Worm (Caenorhabditis elegans) whole organism, young adult: ENCODE data around the gene W04G3.13.
A peak's percentile ranks its signal among the peaks of the same experiment; 100 is the strongest.

ENCODE experiments used
- B0019.2 ChIP-seq: fragments of 200-800 bp; sonication (Bioruptor generic); conservative IDR thresholded peaks from 2 replicates; pipeline ENCODE4 v1.3.6; 2022; ENCODE audit warnings: missing genetic modification reagents, missing genetic modification characterization, missing compliant biosample characterization
- B0336.3 ChIP-seq: fragments of 200-800 bp; sonication (Bioruptor generic); IDR thresholded peaks from 2 replicates; pipeline ENCODE4 v1.3.6; 2022; ENCODE audit warnings: missing genetic modification characterization, missing compliant biosample characterization
- D2030.7 ChIP-seq: fragments of 200-800 bp; sonication (Bioruptor generic); IDR thresholded peaks from 2 replicates; pipeline ENCODE4 v1.3.6; 2022; ENCODE audit warnings: missing genetic modification reagents, missing genetic modification characterization, missing compliant biosample characterization
- F23B12.7 ChIP-seq: sonication (generic microtip); optimal IDR thresholded peaks from 2 replicates; lab custom pipeline; 2017; ENCODE audit warnings: missing genetic modification characterization, mild to moderate bottlenecking, missing compliant biosample characterization, antibody characterized with exemption, moderate library complexity; ENCODE audit not compliant: insufficient read depth
- F37B4.10 ChIP-seq: fragments of 200-800 bp; sonication (Bioruptor generic); IDR thresholded peaks from 2 replicates; pipeline ENCODE4 v1.3.6; 2022; ENCODE audit warnings: missing genetic modification characterization, missing compliant biosample characterization
- F49E8.2 ChIP-seq: sonication (generic microtip); optimal IDR thresholded peaks from 3 replicates; lab custom pipeline; 2017; ENCODE audit warnings: missing genetic modification characterization, mild to moderate bottlenecking, missing compliant biosample characterization, antibody characterized with exemption, moderate library complexity; ENCODE audit not compliant: insufficient read depth
- F52B5.7 ChIP-seq: sonication (generic microtip); optimal IDR thresholded peaks from 2 replicates; lab custom pipeline; 2016; ENCODE audit warnings: mild to moderate bottlenecking, missing genetic modification characterization, missing compliant biosample characterization
- F57A8.1 ChIP-seq: fragments of 200-800 bp; sonication (Bioruptor generic); optimal IDR thresholded peaks from 2 replicates; lab custom pipeline; 2018; ENCODE audit warnings: mild to moderate bottlenecking, missing genetic modification characterization, moderate library complexity, missing compliant biosample characterization
- ZK185.1 ChIP-seq: sonication (generic microtip); optimal IDR thresholded peaks from 2 replicates; lab custom pipeline; 2016; ENCODE audit warnings: mild to moderate bottlenecking, missing genetic modification characterization, missing compliant biosample characterization; ENCODE audit not compliant: poor library complexity, severe bottlenecking
- akir-1 ChIP-seq: fragments of 200-800 bp; sonication (Bioruptor generic); optimal IDR thresholded peaks from 2 replicates; lab custom pipeline; 2018; ENCODE audit warnings: mild to moderate bottlenecking, missing genetic modification characterization, moderate library complexity, missing compliant biosample characterization
- ama-1 ChIP-seq, 3 experiments: fragments of 150-350 bp in 1 of 3; sonication (generic microtip) in 2 of 3; optimal IDR thresholded peaks; 2 replicates each; lab custom pipeline; 2014 to 2018; ENCODE audit warnings: missing biosample characterization in 2 of 3, missing genetic modification characterization in 2 of 3, missing genetic modification reagents in 2 of 3
- aptf-3 ChIP-seq: fragments of 200-800 bp; sonication (Bioruptor generic); IDR thresholded peaks from 2 replicates; pipeline ENCODE4 v1.3.6; 2022; ENCODE audit warnings: missing genetic modification characterization, missing compliant biosample characterization
- atf-7 ChIP-seq: sonication (generic microtip); optimal IDR thresholded peaks from 2 replicates; lab custom pipeline; 2017; ENCODE audit warnings: mild to moderate bottlenecking, missing genetic modification characterization, missing compliant biosample characterization
- bed-1 ChIP-seq: fragments of 200-800 bp; sonication (Bioruptor generic); IDR thresholded peaks from 2 replicates; pipeline ENCODE4 v1.3.6; 2022; ENCODE audit warnings: missing genetic modification reagents, missing genetic modification characterization, missing compliant biosample characterization
- ccch-3 ChIP-seq: fragments of 200-800 bp; sonication (Bioruptor generic); optimal IDR thresholded peaks from 2 replicates; lab custom pipeline; 2018; ENCODE audit warnings: mild to moderate bottlenecking, missing genetic modification characterization, missing compliant biosample characterization
- ceh-100 ChIP-seq: fragments of 200-800 bp; sonication (Bioruptor generic); IDR thresholded peaks from 2 replicates; pipeline ENCODE4 v1.3.6; 2022; ENCODE audit warnings: missing genetic modification reagents, missing genetic modification characterization, missing compliant biosample characterization
- ceh-58 ChIP-seq: fragments of 200-800 bp; sonication (Bioruptor generic); IDR thresholded peaks from 2 replicates; pipeline ENCODE4 v1.3.6; 2022; ENCODE audit warnings: missing genetic modification characterization, missing compliant biosample characterization
- ceh-79 ChIP-seq: sonication (generic microtip); optimal IDR thresholded peaks from 2 replicates; lab custom pipeline; 2017; ENCODE audit warnings: mild to moderate bottlenecking, missing genetic modification characterization, missing compliant biosample characterization
- chd-7 ChIP-seq: sonication (generic microtip); optimal IDR thresholded peaks from 2 replicates; lab custom pipeline; 2016; ENCODE audit warnings: mild to moderate bottlenecking, missing genetic modification characterization, moderate library complexity, missing compliant biosample characterization
- dox-1 ChIP-seq: fragments of 200-800 bp; sonication (Bioruptor generic); IDR thresholded peaks from 2 replicates; pipeline ENCODE4 v1.3.6; 2022; ENCODE audit warnings: missing genetic modification reagents, missing genetic modification characterization, missing compliant biosample characterization
- dpl-1 ChIP-seq: fragments of 150-350 bp; optimal IDR thresholded peaks from 2 replicates; lab custom pipeline; 2014; ENCODE audit warnings: missing biosample characterization, missing genetic modification reagents, missing genetic modification characterization
- ekl-4 ChIP-seq: fragments of 200-800 bp; sonication (Bioruptor generic); IDR thresholded peaks from 2 replicates; pipeline ENCODE4 v1.3.6; 2022; ENCODE audit warnings: missing genetic modification reagents, missing genetic modification characterization, missing compliant biosample characterization
- hmg-1.2 ChIP-seq: fragments of 200-800 bp; sonication (Bioruptor generic); IDR thresholded peaks from 2 replicates; pipeline ENCODE4 v1.3.6; 2022; ENCODE audit warnings: missing genetic modification reagents, missing genetic modification characterization, missing compliant biosample characterization
- lin-26 ChIP-seq: fragments of 200-800 bp; sonication (Bioruptor generic); IDR thresholded peaks from 2 replicates; pipeline ENCODE4 v1.3.6; 2022; ENCODE audit warnings: missing genetic modification reagents, missing genetic modification characterization, missing compliant biosample characterization
- lsy-27 ChIP-seq: sonication (generic microtip); optimal IDR thresholded peaks from 2 replicates; lab custom pipeline; 2017; ENCODE audit warnings: missing genetic modification characterization, mild to moderate bottlenecking, missing compliant biosample characterization, antibody characterized with exemption, missing genotype, borderline replicate concordance; ENCODE audit not compliant: insufficient read depth
- mcd-1 ChIP-seq: fragments of 200-800 bp; sonication (Bioruptor generic); IDR thresholded peaks from 2 replicates; pipeline ENCODE4 v1.3.6; 2022; ENCODE audit warnings: missing genetic modification reagents, missing genetic modification characterization, missing compliant biosample characterization
- mxl-1 ChIP-seq: sonication (generic microtip); optimal IDR thresholded peaks from 2 replicates; lab custom pipeline; 2016; ENCODE audit warnings: missing genetic modification characterization, missing compliant biosample characterization
- nfya-1 ChIP-seq: sonication (generic microtip); optimal IDR thresholded peaks from 2 replicates; lab custom pipeline; 2017; ENCODE audit warnings: antibody characterized with exemption, missing compliant biosample characterization, missing genetic modification characterization, borderline replicate concordance; ENCODE audit not compliant: insufficient read depth
- nfyb-1 ChIP-seq: fragments of 200-800 bp; sonication (Bioruptor generic); IDR thresholded peaks from 2 replicates; pipeline ENCODE4 v1.3.6; 2022; ENCODE audit warnings: missing genetic modification reagents, missing genetic modification characterization, missing compliant biosample characterization
- nhr-80 ChIP-seq: sonication (generic microtip); optimal IDR thresholded peaks from 2 replicates; lab custom pipeline; 2016; ENCODE audit warnings: missing genetic modification characterization, missing compliant biosample characterization
- nhr-90 ChIP-seq: sonication (generic microtip); optimal IDR thresholded peaks from 2 replicates; lab custom pipeline; 2016; ENCODE audit warnings: missing genotype, mild to moderate bottlenecking, missing genetic modification characterization, missing compliant biosample characterization
- pha-4 ChIP-seq: fragments of 150-350 bp; sonication (generic microtip); optimal IDR thresholded peaks from 2 replicates; lab custom pipeline; 2014; ENCODE audit warnings: missing biosample characterization, missing genetic modification reagents, missing genetic modification characterization
- rec-8 ChIP-seq, 2 experiments: sonication (generic microtip); optimal IDR thresholded peaks; 2 replicates each; lab custom pipeline; 2016; ENCODE audit warnings: mild to moderate bottlenecking in 2 of 2, missing genetic modification characterization in 2 of 2, missing genetic modification reagents in 2 of 2, missing genotype in 2 of 2, missing biosample characterization in 1 of 2, missing compliant biosample characterization in 1 of 2, moderate library complexity in 1 of 2
- repo-1 ChIP-seq: sonication (generic microtip); optimal IDR thresholded peaks from 2 replicates; lab custom pipeline; 2017; ENCODE audit warnings: mild to moderate bottlenecking, missing genetic modification characterization, missing compliant biosample characterization
- rpc-1 ChIP-seq, 2 experiments: fragments of 150-350 bp in 1 of 2; sonication (generic microtip) in 1 of 2; optimal IDR thresholded peaks; 2 replicates each; lab custom pipeline; 2014 to 2018; ENCODE audit warnings: missing biosample characterization in 1 of 2, missing genetic modification characterization in 1 of 2, missing genetic modification reagents in 1 of 2, missing genotype in 1 of 2
- snpc-1.1 ChIP-seq: sonication (generic microtip); optimal IDR thresholded peaks from 2 replicates; lab custom pipeline; 2017; ENCODE audit warnings: missing genetic modification characterization, mild to moderate bottlenecking, missing compliant biosample characterization, antibody characterized with exemption, moderate library complexity, missing genotype, missing genetic modification reagents; ENCODE audit not compliant: insufficient read depth
- snpc-3.4 ChIP-seq: sonication (generic microtip); optimal IDR thresholded peaks from 2 replicates; lab custom pipeline; 2017; ENCODE audit warnings: missing genetic modification characterization, mild to moderate bottlenecking, missing compliant biosample characterization, antibody characterized with exemption, moderate library complexity, missing genotype, missing genetic modification reagents
- sptf-2 ChIP-seq: fragments of 200-800 bp; sonication (Bioruptor generic); optimal IDR thresholded peaks from 2 replicates; lab custom pipeline; 2018; ENCODE audit warnings: mild to moderate bottlenecking, missing genetic modification characterization, missing compliant biosample characterization
- unc-130 ChIP-seq: sonication (generic microtip); optimal IDR thresholded peaks from 2 replicates; lab custom pipeline; 2016; ENCODE audit warnings: missing genetic modification reagents, missing genetic modification characterization, missing compliant biosample characterization
- xnd-1 ChIP-seq: sonication (generic microtip); optimal IDR thresholded peaks from 2 replicates; lab custom pipeline; 2016; ENCODE audit warnings: missing genotype, missing genetic modification reagents, missing genetic modification characterization, missing compliant biosample characterization
- ztf-26 ChIP-seq: sonication (generic microtip); optimal IDR thresholded peaks from 2 replicates; lab custom pipeline; 2017; ENCODE audit warnings: missing genetic modification characterization, missing compliant biosample characterization
- ztf-28 ChIP-seq: fragments of 200-800 bp; sonication (Bioruptor generic); IDR thresholded peaks from 2 replicates; pipeline ENCODE4 v1.3.6; 2022; ENCODE audit warnings: missing genetic modification reagents, missing genetic modification characterization, missing compliant biosample characterization
- ztf-3 ChIP-seq: fragments of 200-800 bp; sonication (Bioruptor generic); optimal IDR thresholded peaks from 2 replicates; lab custom pipeline; 2018; ENCODE audit warnings: mild to moderate bottlenecking, missing genetic modification characterization, missing compliant biosample characterization

W04G3.13 gene

DNA sequence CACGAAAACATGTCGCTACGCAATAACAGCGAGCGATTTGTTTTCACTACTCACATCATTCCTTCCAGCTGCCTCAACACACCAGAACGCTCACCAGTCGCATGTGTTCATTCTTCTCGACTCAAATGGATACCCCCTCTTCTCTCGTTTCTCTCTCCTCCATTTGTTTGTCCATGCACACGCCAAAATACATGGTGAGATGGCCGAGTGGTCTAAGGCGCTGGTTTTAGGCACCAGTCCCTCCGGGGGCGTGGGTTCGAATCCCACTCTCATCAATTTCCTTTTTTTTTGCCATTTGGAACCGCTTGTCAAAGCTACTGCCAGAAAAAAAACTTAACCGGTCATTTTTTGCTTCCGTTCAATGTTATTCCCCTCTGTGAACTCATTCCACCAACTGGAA lies 15.9 kb upstream of the W04G3.13 start (continued):
- no peak; the same call in 1 of the 2 replicates for TF ChIP-seq aptf-3 (GFP tag; lab: Robert Waterston, UW)
- TF ChIP-seq F37B4.10 (GFP tag; lab: Robert Waterston, UW) = no peak
- peak; percentile 84 for TF ChIP-seq ekl-4 (GFP tag; lab: Robert Waterston, UW)
- TF ChIP-seq chd-7 (tag; lab: Kevin White, UChicago) = no peak
- TF ChIP-seq F52B5.7 (tag; lab: Kevin White, UChicago) = peak; percentile 81
- peak; percentile 83 for TF ChIP-seq lin-26
- 0 out of 2 replicates have a peak, but pooled peaks have one; percentile 75 for TF ChIP-seq ceh-58 (GFP tag; lab: Robert Waterston, UW)
- no peak for TF ChIP-seq pha-4 (tag; lab: Kevin White, UChicago)
- TF ChIP-seq ztf-3 (GFP tag; lab: Kevin White, UChicago) = peak; percentile 12
- TF ChIP-seq sptf-2 = no peak
- peak; percentile 15 for TF ChIP-seq ccch-3 (GFP tag; lab: Kevin White, UChicago)
- TF ChIP-seq bed-1 (GFP tag; lab: Robert Waterston, UW) = 0 out of 2 replicates have a peak, but pooled peaks have one; percentile 76
- peak; percentile 92 for TF ChIP-seq ztf-26
- TF ChIP-seq F49E8.2 = peak; percentile 13
- peak; percentile 26 for TF ChIP-seq snpc-3.4 (tag; lab: Kevin White, UChicago)
- TF ChIP-seq lsy-27 (tag; lab: Kevin White, UChicago) = no peak
- TF ChIP-seq ceh-79 (tag; lab: Kevin White, UChicago) = peak; percentile 46
- no peak for TF ChIP-seq dpl-1 (GFP tag; lab: Kevin White, UChicago)
- peak; percentile 73 for TF ChIP-seq ceh-100
- peak; percentile 7 for TF ChIP-seq snpc-1.1 (tag; lab: Kevin White, UChicago)
- peak; percentile 77 for TF ChIP-seq D2030.7 (GFP tag; lab: Robert Waterston, UW)
- no peak for TF ChIP-seq B0019.2 (GFP tag; lab: Robert Waterston, UW)
- peak; percentile 45 for TF ChIP-seq nhr-80 (tag; lab: Kevin White, UChicago)
- peak; percentile 89 for TF ChIP-seq repo-1 (tag; lab: Kevin White, UChicago)
- no peak for TF ChIP-seq F57A8.1 (GFP tag; lab: Kevin White, UChicago)
- TF ChIP-seq dox-1 (GFP tag; lab: Robert Waterston, UW) = peak; percentile 92
- TF ChIP-seq atf-7 (tag; lab: Kevin White, UChicago) = peak; percentile 84
- TF ChIP-seq xnd-1 (tag; lab: Kevin White, UChicago) = no peak
- TF ChIP-seq B0336.3 = peak; percentile 77; the same call in 1 of the 2 replicates
- TF ChIP-seq unc-130 (GFP tag; lab: Kevin White, UChicago) = no peak
- no peak for TF ChIP-seq akir-1 (GFP tag; lab: Kevin White, UChicago)
- 0 out of 2 replicates have a peak, but pooled peaks have one; percentile 17 for TF ChIP-seq ztf-28 (GFP tag; lab: Robert Waterston, UW)
- TF ChIP-seq mxl-1 (tag; lab: Kevin White, UChicago) = peak; percentile 78
- TF ChIP-seq nfyb-1 (GFP tag; lab: Robert Waterston, UW) = peak; percentile 80; the same call in 1 of the 2 replicates
- no peak for TF ChIP-seq nfya-1 (tag; lab: Kevin White, UChicago)
- TF ChIP-seq rpc-1 (optimal IDR thresholded peaks at IDR 0.05; lab: Kevin White, UChicago) = peak; percentile 84
- peak; percentile 84 for TF ChIP-seq rpc-1 (tag; optimal IDR thresholded peaks at IDR 0.05; lab: Kevin White, UChicago)
- peak; percentile 79 for TF ChIP-seq mcd-1 (GFP tag; lab: Robert Waterston, UW)
- TF ChIP-seq hmg-1.2 (GFP tag; lab: Robert Waterston, UW) = peak; percentile 84
- peak; percentile 89 for TF ChIP-seq nhr-90 (tag; lab: Kevin White, UChicago)
- peak; percentile 92 for TF ChIP-seq ZK185.1 (tag; lab: Kevin White, UChicago)
- TF ChIP-seq ama-1 (optimal IDR thresholded peaks at IDR 0.05; lab: Kevin White, UChicago) = no peak
- TF ChIP-seq ama-1 (GFP tag; optimal IDR thresholded peaks at IDR 0.05; lab: Kevin White, UChicago) = peak; percentile 54 to 78
- peak; percentile 5 to 75 for TF ChIP-seq rec-8 (tag; optimal IDR thresholded peaks at IDR 0.05; lab: Kevin White, UChicago)
- peak; percentile 61 for TF ChIP-seq F23B12.7
